Fruit fly (Drosophila melanogaster) whole organism, adult: ENCODE measurements around the gene QC.

Source experiments
- CG12768 ChIP-seq: fragments of 200-800 bp; sonication (Bioruptor generic); optimal IDR thresholded peaks from 2 replicates; lab custom pipeline; 2017; ENCODE audit warnings: missing biosample characterization, missing genetic modification characterization, mild to moderate bottlenecking, moderate library complexity, missing genetic modification reagents
- CG33017 ChIP-seq: fragments of 200-800 bp; sonication (Bioruptor generic); optimal IDR thresholded peaks from 2 replicates; lab custom pipeline; 2018; ENCODE audit warnings: missing biosample characterization, mild to moderate bottlenecking, missing genetic modification characterization, moderate library complexity
- CG5204 ChIP-seq: fragments of 200-800 bp; sonication (Bioruptor generic); optimal IDR thresholded peaks from 2 replicates; lab custom pipeline; 2016; ENCODE audit warnings: missing biosample characterization, missing genetic modification characterization
- CG7045 ChIP-seq: fragments of 200-800 bp; sonication (Bioruptor generic); optimal IDR thresholded peaks from 2 replicates; lab custom pipeline; 2017; ENCODE audit warnings: missing biosample characterization, mild to moderate bottlenecking, missing genetic modification characterization
- Clk ChIP-seq: fragments of 200-800 bp; sonication (Bioruptor generic); optimal IDR thresholded peaks from 2 replicates; lab custom pipeline; 2017; ENCODE audit warnings: missing biosample characterization, missing genetic modification characterization
- bab1 ChIP-seq: fragments of 200-800 bp; sonication (Bioruptor generic); optimal IDR thresholded peaks from 3 replicates; lab custom pipeline; 2019; ENCODE audit warnings: missing biosample characterization, mild to moderate bottlenecking, missing genetic modification characterization, moderate library complexity
- cic ChIP-seq: fragments of 200-800 bp; sonication (Bioruptor generic); optimal IDR thresholded peaks from 2 replicates; lab custom pipeline; 2017; ENCODE audit warnings: missing biosample characterization, mild to moderate bottlenecking, missing genetic modification characterization, moderate library complexity
- kay ChIP-seq: fragments of 200-800 bp; sonication (Bioruptor generic); peaks from one replicate; lab custom pipeline; 2016; ENCODE audit warnings: missing biosample characterization, missing genetic modification characterization, borderline replicate concordance
- ovo ChIP-seq: fragments of 200-800 bp; sonication (Bioruptor generic); optimal IDR thresholded peaks from 2 replicates; lab custom pipeline; 2016; ENCODE audit warnings: missing biosample characterization, missing genetic modification characterization
- tj ChIP-seq: fragments of 200-800 bp; sonication (Bioruptor generic); optimal IDR thresholded peaks from 3 replicates; lab custom pipeline; 2017; ENCODE audit warnings: missing biosample characterization, mild to moderate bottlenecking, missing genetic modification characterization, moderate library complexity

- TF ChIP-seq bab1 (GFP tag; lab: Kevin White, UChicago): no peak
- TF ChIP-seq CG7045: no peak
- no peak for TF ChIP-seq CG12768 (GFP tag; lab: Kevin White, UChicago)
- TF ChIP-seq tj: no peak
- TF ChIP-seq kay (GFP tag; lab: Kevin White, UChicago): no peak
- TF ChIP-seq CG33017 (tag; lab: Kevin White, UChicago): no peak
- TF ChIP-seq Clk (GFP tag; lab: Kevin White, UChicago): no peak
- no peak for TF ChIP-seq ovo
- TF ChIP-seq cic: no peak
- TF ChIP-seq CG5204 (GFP tag; lab: Kevin White, UChicago): no peak
These were observed 35.3 kb downstream of the QC start for dm6 chr3L:5866924-5867323.
